Fruit fly (Drosophila melanogaster): ENCODE data around the gene CG9547.

CG9547 gene

dm6 chr2L:6480212-6480994, 13.9 kb downstream of the CG9547 start, which contains the start of the genes Sec61alpha and Daxx (continued):
- peak; percentile 76 for TF ChIP-seq dmrt99B (tag; optimal IDR thresholded peaks at IDR 0.05)
- peak; percentile 20 for TF ChIP-seq CTCF (GFP tag; optimal IDR thresholded peaks at IDR 0.05)
- TF ChIP-seq CG3726 (GFP tag; IDR thresholded peaks at IDR 0.05) = peak; percentile 74; the same call in 2 of the 3 replicates
- TF ChIP-seq E2f1 (GFP tag; IDR thresholded peaks at IDR 0.05) = peak; percentile 78
- TF ChIP-seq CG11504 (tag; optimal IDR thresholded peaks at IDR 0.05) = peak; percentile 82
- TF ChIP-seq CG13287 (GFP tag; IDR thresholded peaks at IDR 0.05; ENCODE audit: partially characterized antibody) = peak; percentile 98
- no peak for TF ChIP-seq grn (GFP tag; optimal IDR thresholded peaks at IDR 0.05)
- TF ChIP-seq CG6683 (GFP tag; optimal IDR thresholded peaks at IDR 0.05) = peak; percentile 16
- TF ChIP-seq ind (GFP tag; optimal IDR thresholded peaks at IDR 0.05) = peak; percentile 88
- TF ChIP-seq corto (GFP tag; optimal IDR thresholded peaks at IDR 0.05) = peak; percentile 79
- peak; percentile 79 for TF ChIP-seq CG13775 (GFP tag; optimal IDR thresholded peaks at IDR 0.05)
- peak; percentile 32; the same call in 1 of the 2 replicates for TF ChIP-seq Rx (GFP tag; IDR thresholded peaks at IDR 0.05)
- TF ChIP-seq CG9876 (GFP tag; optimal IDR thresholded peaks at IDR 0.05) = peak; percentile 85
- peak; percentile 71 for TF ChIP-seq Drgx (GFP tag; IDR thresholded peaks at IDR 0.05)
- TF ChIP-seq gem (tag; optimal IDR thresholded peaks at IDR 0.05) = peak; percentile 89
- peak; percentile 38 for TF ChIP-seq gsb-n (tag; optimal IDR thresholded peaks at IDR 0.05)
- TF ChIP-seq Atf6 (GFP tag; IDR thresholded peaks at IDR 0.05) = peak; percentile 80
- TF ChIP-seq dysf (GFP tag; IDR thresholded peaks at IDR 0.05) = peak; percentile 88
- peak; percentile 4 to 69 for TF ChIP-seq tll (GFP tag; optimal IDR thresholded peaks at IDR 0.05)
- TF ChIP-seq CG8388 (GFP tag; optimal IDR thresholded peaks at IDR 0.05) = peak; percentile 64
- peak; percentile 78 for TF ChIP-seq CG2116 (GFP tag; optimal IDR thresholded peaks at IDR 0.05)
- no peak for TF ChIP-seq Kr (GFP tag; optimal IDR thresholded peaks at IDR 0.05)
- peak; percentile 71 for TF ChIP-seq CG1792 (GFP tag; optimal IDR thresholded peaks at IDR 0.05)
- TF ChIP-seq Meics (GFP tag; optimal IDR thresholded peaks at IDR 0.05) = peak; percentile 78
- TF ChIP-seq Bdp1 (GFP tag; optimal IDR thresholded peaks at IDR 0.05) = peak; percentile 77
- TF ChIP-seq CG1024 (GFP tag; IDR thresholded peaks at IDR 0.05) = peak; percentile 68
- TF ChIP-seq CG11085 (GFP tag; IDR thresholded peaks at IDR 0.05) = peak; percentile 80
- peak; percentile 86 for TF ChIP-seq esg (GFP tag; conservative IDR thresholded peaks at IDR 0.05)
- TF ChIP-seq slbo (GFP tag; IDR thresholded peaks at IDR 0.05) = peak; percentile 93
- peak; percentile 57 for TF ChIP-seq stc (GFP tag; IDR thresholded peaks at IDR 0.05)
- TF ChIP-seq CG3995 (GFP tag; optimal IDR thresholded peaks at IDR 0.05) = peak; percentile 52
- TF ChIP-seq gce (GFP tag; IDR thresholded peaks at IDR 0.05) = peak; percentile 50; the same call in 1 of the 3 replicates
- peak; percentile 98 for TF ChIP-seq Ets65A (GFP tag)
- TF ChIP-seq Chrac-16 (GFP tag; optimal IDR thresholded peaks at IDR 0.05) = peak; percentile 84
- peak; percentile 5 for TF ChIP-seq ac (GFP tag; optimal IDR thresholded peaks at IDR 0.05)
- TF ChIP-seq lmd (GFP tag; IDR thresholded peaks at IDR 0.05) = peak; percentile 87
- peak; percentile 58 for TF ChIP-seq run (tag; optimal IDR thresholded peaks at IDR 0.05)
- TF ChIP-seq sob (GFP tag; IDR thresholded peaks at IDR 0.05) = peak; percentile 88
- peak; percentile 56 for TF ChIP-seq exex (tag; optimal IDR thresholded peaks at IDR 0.05)
- TF ChIP-seq Antp (GFP tag; optimal IDR thresholded peaks at IDR 0.05) = peak; percentile 93
- TF ChIP-seq Doc3 (GFP tag; IDR thresholded peaks at IDR 0.05; ENCODE audit: partially characterized antibody) = peak; percentile 97
- peak; percentile 94 for TF ChIP-seq row (GFP tag; IDR thresholded peaks at IDR 0.05)
- TF ChIP-seq sens (GFP tag) = peak; percentile 98
- no peak for TF ChIP-seq Lim3 (GFP tag; IDR thresholded peaks at IDR 0.05)
- TF ChIP-seq Med (GFP tag) = peak; percentile 98
- TF ChIP-seq CG13123 (GFP tag; optimal IDR thresholded peaks at IDR 0.05) = peak; percentile 80
- peak; percentile 100 for TF ChIP-seq ato (GFP tag; IDR thresholded peaks at IDR 0.05; ENCODE audit: partially characterized antibody)
- no peak for TF ChIP-seq cg (GFP tag; optimal IDR thresholded peaks at IDR 0.05)
- TF ChIP-seq CG1529 (GFP tag; optimal IDR thresholded peaks at IDR 0.05) = peak; percentile 50
- TF ChIP-seq lola (GFP tag; optimal IDR thresholded peaks at IDR 0.05) = peak in 1 of 3 experiments; percentile 67

All from whole organism, embryonic.